Fruit fly (Drosophila melanogaster) whole organism, embryonic: ENCODE results near the gene CG34348.

ENCODE experiments used
- Antp ChIP-seq: fragments of 200-800 bp; sonication (Bioruptor generic); optimal IDR thresholded peaks from 3 replicates; lab custom pipeline; 2016; ENCODE audit warnings: missing biosample characterization, missing genetic modification characterization
- CG10543 ChIP-seq: fragments of 200-800 bp; sonication (Bioruptor generic); optimal IDR thresholded peaks from 3 replicates; lab custom pipeline; 2017; ENCODE audit warnings: missing biosample characterization, mild to moderate bottlenecking, missing genetic modification characterization, moderate library complexity
- CG11504 ChIP-seq: fragments of 200-800 bp; sonication (Bioruptor generic); optimal IDR thresholded peaks from 3 replicates; lab custom pipeline; 2019; ENCODE audit warnings: missing biosample characterization, mild to moderate bottlenecking, missing genetic modification characterization, moderate library complexity
- CG11723 ChIP-seq: fragments of 200-800 bp; sonication (Bioruptor generic); optimal IDR thresholded peaks from 2 replicates; lab custom pipeline; 2017; ENCODE audit warnings: missing biosample characterization, mild to moderate bottlenecking, missing genetic modification characterization
- CG12942 ChIP-seq: fragments of 200-800 bp; sonication (Bioruptor generic); optimal IDR thresholded peaks from 3 replicates; lab custom pipeline; 2016; ENCODE audit warnings: missing biosample characterization, missing genetic modification characterization
- CG13287 ChIP-seq: fragments of 200-800 bp; sonication (Bioruptor generic); IDR thresholded peaks from 2 replicates; pipeline ENCODE4 v1.3.6; 2022; ENCODE audit warnings: missing biosample characterization, missing genetic modification characterization; ENCODE audit not compliant: partially characterized antibody
- CG14710 ChIP-seq: fragments of 200-800 bp; sonication (Bioruptor generic); optimal IDR thresholded peaks from 3 replicates; lab custom pipeline; 2019; ENCODE audit warnings: missing biosample characterization, mild to moderate bottlenecking, missing genetic modification characterization, moderate library complexity
- CG17829 ChIP-seq: fragments of 200-800 bp; optimal IDR thresholded peaks from 2 replicates; lab custom pipeline; 2019; ENCODE audit warnings: missing biosample characterization, mild to moderate bottlenecking, missing genetic modification characterization, moderate library complexity
- CG18764 ChIP-seq: fragments of 200-800 bp; sonication (Bioruptor generic); optimal IDR thresholded peaks from 3 replicates; lab custom pipeline; 2016; ENCODE audit warnings: missing biosample characterization, missing genetic modification characterization
- CG3065 ChIP-seq: fragments of 200-800 bp; sonication (Bioruptor generic); optimal IDR thresholded peaks from 2 replicates; lab custom pipeline; 2016; ENCODE audit warnings: missing biosample characterization, missing genetic modification characterization
- CG31441 ChIP-seq: fragments of 200-800 bp; sonication (Bioruptor generic); IDR thresholded peaks from 2 replicates; pipeline ENCODE4 v1.3.6; 2022; ENCODE audit warnings: missing biosample characterization, missing genetic modification characterization
- CG34422 ChIP-seq: fragments of 200-800 bp; sonication (Bioruptor generic); IDR thresholded peaks from 3 replicates; pipeline ENCODE4 v1.3.6; 2022; ENCODE audit warnings: missing biosample characterization, missing genetic modification characterization
- CG7786 ChIP-seq: fragments of 200-800 bp; sonication (Bioruptor generic); optimal IDR thresholded peaks from 2 replicates; lab custom pipeline; 2016; ENCODE audit warnings: missing biosample characterization, missing genetic modification characterization
- CG7963 ChIP-seq: fragments of 200-800 bp; sonication (Bioruptor generic); IDR thresholded peaks from 3 replicates; pipeline ENCODE4 v1.3.6; 2022; ENCODE audit warnings: missing biosample characterization, missing genetic modification characterization; ENCODE audit not compliant: partially characterized antibody
- CG8290 ChIP-seq, 3 experiments: fragments of 200-800 bp; sonication (Bioruptor generic); optimal IDR thresholded peaks; 2 replicates each; lab custom pipeline; 2016 to 2019; ENCODE audit warnings: missing biosample characterization in 3 of 3, missing genetic modification characterization in 3 of 3, mild to moderate bottlenecking in 2 of 3, moderate library complexity in 1 of 3
- Doc3 ChIP-seq: fragments of 200-800 bp; sonication (Bioruptor generic); IDR thresholded peaks from 3 replicates; pipeline ENCODE4 v1.3.6; 2022; ENCODE audit warnings: missing biosample characterization, missing genetic modification characterization; ENCODE audit not compliant: partially characterized antibody
- Dp ChIP-seq: fragments of 200-800 bp; sonication (Bioruptor generic); optimal IDR thresholded peaks from 2 replicates; lab custom pipeline; 2018; ENCODE audit warnings: missing biosample characterization, mild to moderate bottlenecking, missing genetic modification characterization, moderate library complexity
- Eip74EF ChIP-seq, 2 experiments: fragments of 200-800 bp in 1 of 2; fragments of >200 bp in 1 of 2; sonication (Bioruptor generic) in 1 of 2; optimal IDR thresholded peaks; 2 replicates each; lab custom pipeline; 2017 to 2019; ENCODE audit warnings: missing biosample characterization in 2 of 2, missing genetic modification characterization in 2 of 2, mild to moderate bottlenecking in 1 of 2, moderate library complexity in 1 of 2
- MBD-R2 ChIP-seq: fragments of 200-800 bp; sonication (Bioruptor generic); IDR thresholded peaks from 2 replicates; pipeline ENCODE4 v1.3.6; 2022; ENCODE audit warnings: missing biosample characterization, missing genetic modification characterization
- NFAT ChIP-seq: fragments of 200-800 bp; sonication (Bioruptor generic); IDR thresholded peaks from 2 replicates; pipeline ENCODE4 v1.3.6; 2022; ENCODE audit warnings: missing biosample characterization, missing genetic modification characterization
- Neu2 ChIP-seq: fragments of 200-800 bp; sonication (Bioruptor generic); optimal IDR thresholded peaks from 3 replicates; lab custom pipeline; 2016; ENCODE audit warnings: missing biosample characterization, missing genetic modification characterization, borderline replicate concordance
- Sin3A ChIP-seq: fragments of >200 bp; optimal IDR thresholded peaks from 2 replicates; lab custom pipeline; 2018
- Spps ChIP-seq: fragments of 200-800 bp; sonication (Bioruptor generic); optimal IDR thresholded peaks from 2 replicates; lab custom pipeline; 2018; ENCODE audit warnings: missing biosample characterization, mild to moderate bottlenecking, missing genetic modification characterization
- Sry-δ ChIP-seq: fragments of 200-800 bp; sonication (Bioruptor generic); optimal IDR thresholded peaks from 2 replicates; lab custom pipeline; 2016; ENCODE audit warnings: missing biosample characterization, missing genetic modification characterization
- amos ChIP-seq: fragments of 200-800 bp; sonication (Bioruptor generic); IDR thresholded peaks from 2 replicates; pipeline ENCODE4 v1.3.6; 2022; ENCODE audit warnings: missing biosample characterization, missing genetic modification characterization; ENCODE audit not compliant: partially characterized antibody
- bab2 ChIP-seq: fragments of 200-800 bp; sonication (Bioruptor generic); optimal IDR thresholded peaks from 2 replicates; lab custom pipeline; 2016; ENCODE audit warnings: missing biosample characterization, missing genetic modification characterization
- bbx ChIP-seq: fragments of 200-800 bp; sonication (Bioruptor generic); IDR thresholded peaks from 2 replicates; pipeline ENCODE4 v1.3.6; 2022; ENCODE audit warnings: missing biosample characterization, missing genetic modification characterization; ENCODE audit not compliant: partially characterized antibody
- br ChIP-seq: fragments of >200 bp; optimal IDR thresholded peaks from 2 replicates; lab custom pipeline; 2017
- cad ChIP-seq: fragments of >200 bp; optimal IDR thresholded peaks from 2 replicates; lab custom pipeline; 2017; ENCODE audit warnings: missing biosample characterization, missing genetic modification characterization
- chn ChIP-seq: fragments of 200-800 bp; sonication (Bioruptor generic); optimal IDR thresholded peaks from 2 replicates; lab custom pipeline; 2016; ENCODE audit warnings: missing biosample characterization, missing genetic modification characterization
- ci ChIP-seq: fragments of 200-800 bp; sonication (Bioruptor generic); IDR thresholded peaks from 3 replicates; pipeline ENCODE4 v1.3.6; 2022; ENCODE audit warnings: missing biosample characterization, missing genetic modification characterization
- eyg ChIP-seq: fragments of 200-800 bp; sonication (Bioruptor generic); optimal IDR thresholded peaks from 3 replicates; lab custom pipeline; 2016; ENCODE audit warnings: missing biosample characterization, missing genetic modification characterization
- fd102C ChIP-seq: fragments of 200-800 bp; sonication (Bioruptor generic); optimal IDR thresholded peaks from 2 replicates; lab custom pipeline; 2018; ENCODE audit warnings: missing biosample characterization, mild to moderate bottlenecking, missing genetic modification characterization, moderate library complexity
- fu2 ChIP-seq: fragments of 200-800 bp; sonication (Bioruptor generic); optimal IDR thresholded peaks from 2 replicates; lab custom pipeline; 2016; ENCODE audit warnings: missing biosample characterization, missing genetic modification characterization
- grau ChIP-seq: fragments of 200-800 bp; optimal IDR thresholded peaks from 3 replicates; lab custom pipeline; 2019; ENCODE audit warnings: missing biosample characterization, mild to moderate bottlenecking, missing genetic modification characterization, moderate library complexity
- hth ChIP-seq: fragments of >200 bp; optimal IDR thresholded peaks from 2 replicates; lab custom pipeline; 2017; ENCODE audit warnings: inconsistent platforms
- ind ChIP-seq: fragments of 200-800 bp; sonication (Bioruptor generic); optimal IDR thresholded peaks from 3 replicates; lab custom pipeline; 2016; ENCODE audit warnings: missing biosample characterization, missing genetic modification characterization
- maf-S ChIP-seq: fragments of 200-800 bp; sonication (Bioruptor generic); optimal IDR thresholded peaks from 2 replicates; lab custom pipeline; 2016; ENCODE audit warnings: missing biosample characterization, missing genetic modification characterization
- mam ChIP-seq: fragments of 200-800 bp; sonication (Bioruptor generic); optimal IDR thresholded peaks from 3 replicates; lab custom pipeline; 2016; ENCODE audit warnings: missing biosample characterization, missing genetic modification characterization
- nom ChIP-seq: fragments of 200-800 bp; sonication (Bioruptor generic); optimal IDR thresholded peaks from 2 replicates; lab custom pipeline; 2017; ENCODE audit warnings: missing biosample characterization, missing genetic modification characterization, mild to moderate bottlenecking, moderate library complexity, missing genetic modification reagents
- odd ChIP-seq: fragments of 200-800 bp; sonication (Bioruptor generic); optimal IDR thresholded peaks from 2 replicates; lab custom pipeline; 2017; ENCODE audit warnings: missing biosample characterization, mild to moderate bottlenecking, missing genetic modification characterization
- ranshi ChIP-seq: fragments of 200-800 bp; sonication (Bioruptor generic); IDR thresholded peaks from 2 replicates; pipeline ENCODE4 v1.3.6; 2022; ENCODE audit warnings: missing biosample characterization, missing genetic modification characterization
- sob ChIP-seq: fragments of 200-800 bp; sonication (Bioruptor generic); IDR thresholded peaks from 2 replicates; pipeline ENCODE4 v1.3.6; 2022; ENCODE audit warnings: missing biosample characterization, missing genetic modification characterization
- sqz ChIP-seq: fragments of 200-800 bp; sonication (Bioruptor generic); optimal IDR thresholded peaks from 3 replicates; lab custom pipeline; 2018; ENCODE audit warnings: missing biosample characterization, mild to moderate bottlenecking, missing genetic modification characterization
- ssp ChIP-seq: fragments of 200-800 bp; sonication (Bioruptor generic); IDR thresholded peaks from 2 replicates; pipeline ENCODE4 v1.3.6; 2022; ENCODE audit warnings: missing biosample characterization, missing genetic modification characterization
- stc ChIP-seq: fragments of 200-800 bp; sonication (Bioruptor generic); IDR thresholded peaks from 2 replicates; pipeline ENCODE4 v1.3.6; 2022; ENCODE audit warnings: missing biosample characterization, missing genetic modification characterization
- sug ChIP-seq: fragments of 200-800 bp; optimal IDR thresholded peaks from 2 replicates; lab custom pipeline; 2019; ENCODE audit warnings: missing biosample characterization, mild to moderate bottlenecking, missing genetic modification characterization, moderate library complexity
- trem ChIP-seq: fragments of 200-800 bp; optimal IDR thresholded peaks from 3 replicates; lab custom pipeline; 2019; ENCODE audit warnings: missing biosample characterization, mild to moderate bottlenecking, missing genetic modification characterization, moderate library complexity
- usp ChIP-seq: fragments of >200 bp; optimal IDR thresholded peaks from 2 replicates; lab custom pipeline; 2017; ENCODE audit warnings: missing biosample characterization, missing genetic modification characterization
- vfl ChIP-seq: fragments of 200-800 bp; sonication (Bioruptor generic); optimal IDR thresholded peaks from 2 replicates; lab custom pipeline; 2016; ENCODE audit warnings: missing biosample characterization, missing genetic modification characterization
- zen2 ChIP-seq: fragments of 200-800 bp; sonication (Bioruptor generic); IDR thresholded peaks from 3 replicates; pipeline ENCODE4 v1.3.6; 2022; ENCODE audit warnings: missing biosample characterization, missing genetic modification characterization; ENCODE audit not compliant: partially characterized antibody

Gene CG34348

DNA sequence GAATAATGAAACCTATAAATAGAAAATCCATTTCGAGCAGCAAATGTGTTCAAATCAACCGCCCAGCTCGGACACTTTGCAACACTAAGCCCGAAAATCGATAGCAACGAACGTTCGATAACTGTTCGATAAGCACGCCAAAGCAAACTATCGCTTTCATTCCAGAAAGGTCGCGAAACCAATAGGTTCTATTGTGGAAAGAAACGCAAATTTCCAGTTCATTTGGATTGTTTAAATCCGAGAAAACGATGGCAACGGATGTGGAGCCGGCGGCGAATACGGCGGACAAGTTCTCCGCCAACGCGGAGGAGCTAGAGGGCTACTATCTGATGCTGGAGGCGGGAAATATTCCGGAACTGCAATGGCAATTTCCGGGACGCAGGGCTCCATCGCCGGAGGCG is 19.4 kb downstream of the CG34348 start, which contains the start of gene Pa1 (continued):
- TF ChIP-seq Sin3A (lab: Kevin White, UChicago): peak; percentile 7
- peak; percentile 37 for TF ChIP-seq CG17829
- TF ChIP-seq maf-S (GFP tag; lab: Kevin White, UChicago): no peak
- TF ChIP-seq Antp (GFP tag; lab: Kevin White, UChicago): no peak
- no peak for TF ChIP-seq bab2
- TF ChIP-seq odd: no peak
- peak; percentile 74 for TF ChIP-seq zen2 (GFP tag; lab: Robert Waterston, UW)
- TF ChIP-seq Spps (tag; lab: Kevin White, UChicago): no peak
- no peak for TF ChIP-seq CG34422 (GFP tag; lab: Robert Waterston, UW)
- TF ChIP-seq Doc3 (GFP tag; lab: Robert Waterston, UW): peak; percentile 55
- TF ChIP-seq sug (tag; lab: Kevin White, UChicago): peak; percentile 17
- peak; percentile 47; the same call in 1 of the 3 replicates for TF ChIP-seq CG7963
- no peak for TF ChIP-seq vfl (GFP tag; lab: Kevin White, UChicago)
- peak; percentile 12 for TF ChIP-seq trem (tag; lab: Kevin White, UChicago)
- peak; percentile 70; the same call in 1 of the 2 replicates for TF ChIP-seq amos (GFP tag; lab: Robert Waterston, UW)
- TF ChIP-seq CG8290 (GFP tag; optimal IDR thresholded peaks at IDR 0.05; lab: Kevin White, UChicago): no peak
- TF ChIP-seq CG8290 (tag; optimal IDR thresholded peaks at IDR 0.05; lab: Kevin White, UChicago): no peak
- peak; percentile 42 for TF ChIP-seq CG14710 (tag; lab: Kevin White, UChicago)
- no peak for TF ChIP-seq br (lab: Kevin White, UChicago)
- TF ChIP-seq CG13287: peak; percentile 80
- TF ChIP-seq Dp (GFP tag; lab: Kevin White, UChicago): peak; percentile 91
- peak; percentile 13 for TF ChIP-seq mam (GFP tag; lab: Kevin White, UChicago)
- peak; percentile 61 for TF ChIP-seq Sry-δ
- TF ChIP-seq CG12942: no peak
- peak; percentile 46 for TF ChIP-seq MBD-R2 (GFP tag; lab: Robert Waterston, UW)
- no peak for TF ChIP-seq fd102C
- TF ChIP-seq CG31441 (GFP tag; lab: Robert Waterston, UW): no peak
- TF ChIP-seq CG18764 (GFP tag; lab: Kevin White, UChicago): no peak
- 0 out of 2 replicates have a peak, but pooled peaks have one; percentile 25 for TF ChIP-seq sob (GFP tag; lab: Robert Waterston, UW)
- TF ChIP-seq ranshi: no peak
- peak; percentile 68; the same call in 2 of the 3 replicates for TF ChIP-seq ci (GFP tag; lab: Robert Waterston, UW)
- no peak for TF ChIP-seq CG11504
- no peak for TF ChIP-seq CG11723 (GFP tag; lab: Kevin White, UChicago)
- no peak for TF ChIP-seq ssp (GFP tag; lab: Robert Waterston, UW)
- TF ChIP-seq grau (tag; lab: Kevin White, UChicago): no peak
- peak; percentile 55 for TF ChIP-seq nom (GFP tag; lab: Kevin White, UChicago)
- no peak for TF ChIP-seq ind
- TF ChIP-seq Neu2 (GFP tag; lab: Kevin White, UChicago): no peak
- TF ChIP-seq CG7786 (GFP tag; lab: Kevin White, UChicago): no peak
- TF ChIP-seq Eip74EF (GFP tag; optimal IDR thresholded peaks at IDR 0.05; lab: Kevin White, UChicago): no peak
- no peak for TF ChIP-seq cad
- TF ChIP-seq CG3065 (GFP tag; lab: Kevin White, UChicago): no peak
- peak; percentile 75 for TF ChIP-seq bbx (GFP tag; lab: Robert Waterston, UW)
- no peak for TF ChIP-seq usp
- no peak for TF ChIP-seq CG10543 (GFP tag; lab: Kevin White, UChicago)
- no peak for TF ChIP-seq NFAT (GFP tag; lab: Robert Waterston, UW)
- TF ChIP-seq eyg (GFP tag; lab: Kevin White, UChicago): no peak
- TF ChIP-seq hth (lab: Kevin White, UChicago): no peak
- TF ChIP-seq fu2 (GFP tag; lab: Kevin White, UChicago): no peak
- no peak for TF ChIP-seq chn (GFP tag; lab: Kevin White, UChicago)
- TF ChIP-seq stc (GFP tag; lab: Robert Waterston, UW): 0 out of 2 replicates have a peak, but pooled peaks have one; percentile 16
- no peak for TF ChIP-seq sqz (GFP tag; lab: Kevin White, UChicago)
